Worm (Caenorhabditis elegans) whole organism, L4 larva: ENCODE results near the gene dpf-7.
A peak's percentile ranks its signal among the peaks of the same experiment; 100 is the strongest.

Experiments used
- F26F4.8 ChIP-seq: fragments of 200-800 bp; sonication (Bioruptor generic); conservative IDR thresholded peaks from 2 replicates; pipeline ENCODE4 v1.3.6; 2022; ENCODE audit warnings: missing genetic modification characterization, missing compliant biosample characterization
- F37D6.2 ChIP-seq: sonication (generic microtip); optimal IDR thresholded peaks from 2 replicates; lab custom pipeline; 2016; ENCODE audit warnings: mild to moderate bottlenecking, missing genetic modification characterization, missing compliant biosample characterization
- F44E2.7 ChIP-seq: fragments of 200-800 bp; sonication (Bioruptor generic); IDR thresholded peaks from 2 replicates; pipeline ENCODE4 v2.1.2; 2022; ENCODE audit warnings: missing genetic modification characterization, missing compliant biosample characterization
- R02D3.7 ChIP-seq: fragments of 150-350 bp; sonication (generic microtip); optimal IDR thresholded peaks from 3 replicates; lab custom pipeline; 2014; ENCODE audit warnings: missing biosample characterization, missing genetic modification characterization
- Y5F2A.4 ChIP-seq: fragments of 200-800 bp; sonication (Bioruptor generic); optimal IDR thresholded peaks from 2 replicates; lab custom pipeline; 2018; ENCODE audit warnings: mild to moderate bottlenecking, missing genetic modification characterization, missing compliant biosample characterization
- Y75B8A.6 ChIP-seq: fragments of 200-800 bp; sonication (Bioruptor generic); IDR thresholded peaks from 2 replicates; pipeline ENCODE4 v1.3.6; 2022; ENCODE audit warnings: missing genetic modification reagents, missing genetic modification characterization, missing compliant biosample characterization
- aly-2 ChIP-seq: sonication (generic microtip); optimal IDR thresholded peaks from 2 replicates; lab custom pipeline; 2018; ENCODE audit warnings: missing biosample characterization, missing genetic modification characterization
- attf-4 ChIP-seq: sonication (generic microtip); optimal IDR thresholded peaks from 3 replicates; lab custom pipeline; 2017; ENCODE audit warnings: missing biosample characterization, missing genetic modification characterization
- ceh-28 ChIP-seq: fragments of 150-350 bp; optimal IDR thresholded peaks from 2 replicates; lab custom pipeline; 2014; ENCODE audit warnings: missing biosample characterization, missing genetic modification reagents, missing genetic modification characterization
- ceh-44 ChIP-seq: fragments of 200-800 bp; sonication (Bioruptor generic); IDR thresholded peaks from 2 replicates; pipeline ENCODE4 v1.3.6; 2022; ENCODE audit warnings: missing genetic modification reagents, missing genetic modification characterization, missing compliant biosample characterization
- cey-2 ChIP-seq: sonication (generic microtip); optimal IDR thresholded peaks from 3 replicates; lab custom pipeline; 2017; ENCODE audit warnings: missing genetic modification characterization, mild to moderate bottlenecking, missing compliant biosample characterization, antibody characterized with exemption, borderline replicate concordance; ENCODE audit not compliant: insufficient read depth
- daf-16 ChIP-seq, 3 experiments: sonication (generic microtip); optimal IDR thresholded peaks; 2 replicates each; lab custom pipeline; 2016 to 2017; ENCODE audit warnings: missing genetic modification characterization in 3 of 3, missing genetic modification reagents in 3 of 3, mild to moderate bottlenecking in 2 of 3, missing compliant biosample characterization in 2 of 3, missing biosample characterization in 1 of 3, moderate library complexity in 1 of 3
- dmd-8 ChIP-seq: fragments of 200-800 bp; sonication (Bioruptor generic); IDR thresholded peaks from 2 replicates; pipeline ENCODE4 v1.3.6; 2022; ENCODE audit warnings: missing genetic modification characterization, missing compliant biosample characterization
- dmd-9 ChIP-seq: fragments of 200-800 bp; sonication (Bioruptor generic); IDR thresholded peaks from 2 replicates; pipeline ENCODE4 v1.3.6; 2022; ENCODE audit warnings: missing genetic modification reagents, missing genetic modification characterization, missing compliant biosample characterization
- dpl-1 ChIP-seq: fragments of 150-350 bp; optimal IDR thresholded peaks from 2 replicates; lab custom pipeline; 2014; ENCODE audit warnings: missing biosample characterization, missing genetic modification reagents, missing genetic modification characterization
- duxl-1 ChIP-seq: sonication (generic microtip); optimal IDR thresholded peaks from 2 replicates; lab custom pipeline; 2016; ENCODE audit warnings: mild to moderate bottlenecking, missing genetic modification characterization, moderate library complexity, missing compliant biosample characterization; ENCODE audit not compliant: poor library complexity
- egl-43 ChIP-seq: fragments of 200-800 bp; sonication (Bioruptor generic); IDR thresholded peaks from 2 replicates; pipeline ENCODE4 v1.3.6; 2022; ENCODE audit warnings: missing genetic modification reagents, missing genetic modification characterization, missing compliant biosample characterization
- fkh-10 ChIP-seq: fragments of 150-350 bp; optimal IDR thresholded peaks from 2 replicates; lab custom pipeline; 2014; ENCODE audit warnings: missing biosample characterization, missing genetic modification reagents, missing genetic modification characterization
- fos-1 ChIP-seq: fragments of 150-350 bp; optimal IDR thresholded peaks from 2 replicates; lab custom pipeline; 2014; ENCODE audit warnings: missing biosample characterization, missing genetic modification characterization
- gei-8 ChIP-seq: fragments of 200-800 bp; sonication (Bioruptor generic); optimal IDR thresholded peaks from 2 replicates; lab custom pipeline; 2018; ENCODE audit warnings: mild to moderate bottlenecking, missing genetic modification characterization, missing compliant biosample characterization
- hif-1 ChIP-seq, 2 experiments: sonication (generic microtip); optimal IDR thresholded peaks; 2 replicates each; lab custom pipeline; 2016 to 2017; ENCODE audit warnings: missing compliant biosample characterization in 2 of 2, missing genetic modification characterization in 2 of 2, missing genetic modification reagents in 2 of 2, missing genotype in 2 of 2, mild to moderate bottlenecking in 1 of 2
- lim-7 ChIP-seq: fragments of 200-800 bp; sonication (Bioruptor generic); IDR thresholded peaks from 2 replicates; pipeline ENCODE4 v1.3.6; 2022; ENCODE audit warnings: missing genetic modification characterization, missing compliant biosample characterization
- lin-13 ChIP-seq: fragments of 150-350 bp; optimal IDR thresholded peaks from 2 replicates; lab custom pipeline; 2014; ENCODE audit warnings: missing biosample characterization, missing genetic modification reagents, missing genetic modification characterization
- lin-38 ChIP-seq: fragments of 200-800 bp; sonication (Bioruptor generic); IDR thresholded peaks from 2 replicates; pipeline ENCODE4 v1.3.6; 2022; ENCODE audit warnings: missing genetic modification reagents, missing genetic modification characterization, missing compliant biosample characterization
- lin-39 ChIP-seq: fragments of 150-350 bp; optimal IDR thresholded peaks from 2 replicates; lab custom pipeline; 2014; ENCODE audit warnings: missing biosample characterization, missing genetic modification reagents, missing genetic modification characterization
- madf-5 ChIP-seq, 2 experiments: fragments of 200-800 bp; sonication (Bioruptor generic); IDR thresholded peaks; 2 replicates each; pipeline ENCODE4 v1.3.6; 2022; ENCODE audit warnings: missing compliant biosample characterization in 2 of 2, missing genetic modification characterization in 2 of 2
- madf-9 ChIP-seq: fragments of 200-800 bp; sonication (Bioruptor generic); conservative IDR thresholded peaks from 2 replicates; pipeline ENCODE4 v1.3.6; 2022; ENCODE audit warnings: missing genetic modification reagents, missing genetic modification characterization, missing compliant biosample characterization
- mdl-1 ChIP-seq, 2 experiments: fragments of 150-350 bp in 1 of 2; sonication (generic microtip) in 1 of 2; optimal IDR thresholded peaks; 2 replicates each; lab custom pipeline; 2014 to 2017; ENCODE audit warnings: missing biosample characterization in 2 of 2, missing genetic modification characterization in 2 of 2
- mep-1 ChIP-seq: fragments of 150-350 bp; sonication (generic microtip); optimal IDR thresholded peaks from 3 replicates; lab custom pipeline; 2014; ENCODE audit warnings: missing biosample characterization, missing genetic modification characterization
- mes-2 ChIP-seq: sonication (generic microtip); optimal IDR thresholded peaks from 2 replicates; lab custom pipeline; 2016; ENCODE audit warnings: missing genotype, mild to moderate bottlenecking, missing genetic modification characterization, missing compliant biosample characterization; ENCODE audit not compliant: poor library complexity, severe bottlenecking
- mxl-2 ChIP-seq: fragments of 200-800 bp; sonication (Bioruptor generic); conservative IDR thresholded peaks from 2 replicates; pipeline ENCODE4 v1.3.6; 2022; ENCODE audit warnings: missing genetic modification reagents, missing genetic modification characterization, missing compliant biosample characterization
- nhr-102 ChIP-seq: sonication (generic microtip); optimal IDR thresholded peaks from 2 replicates; lab custom pipeline; 2016; ENCODE audit warnings: mild to moderate bottlenecking, missing genetic modification characterization, moderate library complexity, missing compliant biosample characterization
- nhr-11 ChIP-seq: fragments of 150-350 bp; optimal IDR thresholded peaks from 2 replicates; lab custom pipeline; 2014; ENCODE audit warnings: missing biosample characterization, missing genetic modification characterization
- nhr-111 ChIP-seq: fragments of 200-800 bp; sonication (Bioruptor generic); optimal IDR thresholded peaks from 2 replicates; lab custom pipeline; 2018; ENCODE audit warnings: mild to moderate bottlenecking, missing genetic modification characterization, missing compliant biosample characterization
- nhr-41 ChIP-seq: fragments of 200-800 bp; sonication (Bioruptor generic); IDR thresholded peaks from 2 replicates; pipeline ENCODE4 v1.3.6; 2022; ENCODE audit warnings: missing genetic modification reagents, missing genetic modification characterization, missing compliant biosample characterization
- nhr-42 ChIP-seq: fragments of 200-800 bp; sonication (Bioruptor generic); IDR thresholded peaks from 2 replicates; pipeline ENCODE4 v1.3.6; 2022; ENCODE audit warnings: missing genetic modification characterization, missing compliant biosample characterization
- nhr-48 ChIP-seq: sonication (generic microtip); optimal IDR thresholded peaks from 2 replicates; lab custom pipeline; 2016; ENCODE audit warnings: mild to moderate bottlenecking, missing genetic modification characterization, missing compliant biosample characterization
- nhr-6 ChIP-seq: fragments of 150-350 bp; optimal IDR thresholded peaks from 2 replicates; lab custom pipeline; 2014; ENCODE audit warnings: missing biosample characterization, missing genetic modification characterization
- nhr-76 ChIP-seq: fragments of 150-350 bp; optimal IDR thresholded peaks from 2 replicates; lab custom pipeline; 2014; ENCODE audit warnings: missing biosample characterization, missing genetic modification characterization
- nhr-77 ChIP-seq: fragments of 150-350 bp; optimal IDR thresholded peaks from 2 replicates; lab custom pipeline; 2014; ENCODE audit warnings: missing biosample characterization, missing genetic modification characterization
- pha-4 ChIP-seq, 2 experiments: fragments of 150-350 bp in 1 of 2; fragments of 200-800 bp in 1 of 2; sonication (Bioruptor generic) in 1 of 2; IDR thresholded peaks in 1 of 2; optimal IDR thresholded peaks in 1 of 2; 2 replicates each; pipeline versions ENCODE4 v1.3.6 to Lab custom; 2014 to 2022; ENCODE audit warnings: missing genetic modification characterization in 2 of 2, missing genetic modification reagents in 2 of 2, missing biosample characterization in 1 of 2, missing compliant biosample characterization in 1 of 2
- php-3 ChIP-seq: fragments of 200-800 bp; sonication (Bioruptor generic); IDR thresholded peaks from 2 replicates; pipeline ENCODE4 v1.3.6; 2022; ENCODE audit warnings: missing genetic modification reagents, missing genetic modification characterization, missing compliant biosample characterization
- pqm-1 ChIP-seq: sonication (generic microtip); optimal IDR thresholded peaks from 2 replicates; lab custom pipeline; 2017; ENCODE audit warnings: missing biosample characterization, missing genetic modification characterization
- rbr-2 ChIP-seq: sonication (generic microtip); optimal IDR thresholded peaks from 2 replicates; lab custom pipeline; 2016; ENCODE audit warnings: missing genotype, missing genetic modification characterization, missing compliant biosample characterization
- set-16 ChIP-seq: fragments of 200-800 bp; sonication (Bioruptor generic); IDR thresholded peaks from 2 replicates; pipeline ENCODE4 v1.3.6; 2022; ENCODE audit warnings: missing genetic modification reagents, missing genetic modification characterization, missing compliant biosample characterization
- skn-1 ChIP-seq: fragments of 150-350 bp; optimal IDR thresholded peaks from 2 replicates; lab custom pipeline; 2014; ENCODE audit warnings: missing biosample characterization, missing genetic modification characterization
- snpc-4 ChIP-seq: fragments of 150-350 bp; optimal IDR thresholded peaks from 2 replicates; lab custom pipeline; 2014; ENCODE audit warnings: missing biosample characterization, missing genetic modification characterization
- tag-97 ChIP-seq: fragments of 200-800 bp; sonication (Bioruptor generic); IDR thresholded peaks from 2 replicates; pipeline ENCODE4 v1.3.6; 2022; ENCODE audit warnings: missing genetic modification characterization, missing compliant biosample characterization
- zip-2 ChIP-seq: fragments of 150-350 bp; optimal IDR thresholded peaks from 2 replicates; lab custom pipeline; 2014; ENCODE audit warnings: missing biosample characterization, missing genetic modification characterization
- ztf-11 ChIP-seq: fragments of 150-350 bp; optimal IDR thresholded peaks from 2 replicates; lab custom pipeline; 2014; ENCODE audit warnings: missing biosample characterization, missing genetic modification characterization

dpf-7 gene

DNA sequence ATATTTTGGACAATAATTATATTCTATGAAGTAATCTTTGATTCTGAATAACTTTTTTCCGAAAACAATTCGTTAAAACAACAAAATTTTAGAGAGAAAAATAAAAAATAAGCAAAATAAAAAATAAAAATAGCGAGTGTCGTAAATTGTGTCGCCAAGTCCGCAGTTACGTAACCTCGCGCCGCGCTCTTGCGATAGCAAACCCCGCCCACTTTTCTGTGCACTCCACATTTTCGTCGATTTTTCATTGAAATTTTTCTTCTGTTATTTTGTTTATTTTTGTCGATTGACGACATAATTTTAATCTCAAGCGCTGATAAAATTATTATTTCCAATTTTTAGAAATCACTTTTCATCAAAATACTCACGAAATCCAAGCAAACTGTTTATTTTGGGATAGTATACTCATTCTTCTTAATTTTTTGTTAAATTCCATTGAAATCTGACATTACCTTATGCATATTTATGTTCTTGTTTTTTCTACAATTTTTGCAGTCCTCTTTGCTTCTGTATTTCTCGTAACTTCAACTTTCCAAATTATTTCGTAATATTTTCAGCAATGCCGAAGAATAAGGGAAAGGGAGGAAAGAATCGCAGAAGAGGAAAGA, 8.1 kb upstream of the dpf-7 start, which contains the start of gene eif-1.A (continued):
- TF ChIP-seq nhr-11 (tag; lab: Kevin White, UChicago) (no peak), egl-43 (no peak), lin-38 (peak; percentile 66), tag-97 (no peak), cey-2 (tag; lab: Kevin White, UChicago) (no peak), rbr-2 (peak; percentile 24), nhr-41 (GFP tag; lab: Robert Waterston, UW) (no peak), madf-9 (GFP tag; lab: Robert Waterston, UW) (no peak), lin-13 (GFP tag; lab: Kevin White, UChicago) (no peak), mxl-2 (GFP tag; lab: Robert Waterston, UW) (no peak), dpl-1 (GFP tag; lab: Kevin White, UChicago) (peak; percentile 47), dmd-8 (GFP tag; lab: Robert Waterston, UW) (no peak), ceh-44 (no peak), lin-39 (tag; lab: Kevin White, UChicago) (no peak), fkh-10 (GFP tag; lab: Kevin White, UChicago) (no peak), nhr-48 (tag; lab: Kevin White, UChicago) (no peak), nhr-6 (tag; lab: Kevin White, UChicago) (peak; percentile 45), pqm-1 (tag; lab: Kevin White, UChicago) (no peak), duxl-1 (tag; lab: Kevin White, UChicago) (no peak), mes-2 (tag; lab: Kevin White, UChicago) (peak; percentile 87), mep-1 (tag; lab: Kevin White, UChicago) (peak; percentile 61), ceh-28 (tag; lab: Kevin White, UChicago) (no peak), nhr-111 (GFP tag; lab: Kevin White, UChicago) (no peak), madf-5 (GFP tag; IDR thresholded peaks at IDR 0.05; lab: Robert Waterston, UW) (no peak), hif-1 (tag; optimal IDR thresholded peaks at IDR 0.05; lab: Kevin White, UChicago) (no peak), snpc-4 (tag; lab: Kevin White, UChicago) (no peak), F26F4.8 (GFP tag; lab: Robert Waterston, UW) (no peak), set-16 (no peak), php-3 (GFP tag; lab: Robert Waterston, UW) (no peak), fos-1 (tag; lab: Kevin White, UChicago) (no peak), Y75B8A.6 (GFP tag; lab: Robert Waterston, UW) (no peak), daf-16 (GFP tag; optimal IDR thresholded peaks at IDR 0.05; lab: Kevin White, UChicago) (no peak), daf-16 (tag; optimal IDR thresholded peaks at IDR 0.05; lab: Kevin White, UChicago) (peak; percentile 40), Y5F2A.4 (GFP tag; lab: Kevin White, UChicago) (no peak), attf-4 (no peak), dmd-9 (no peak), skn-1 (tag; lab: Kevin White, UChicago) (no peak), mdl-1 (tag; optimal IDR thresholded peaks at IDR 0.05; lab: Kevin White, UChicago) (no peak)

DNA sequence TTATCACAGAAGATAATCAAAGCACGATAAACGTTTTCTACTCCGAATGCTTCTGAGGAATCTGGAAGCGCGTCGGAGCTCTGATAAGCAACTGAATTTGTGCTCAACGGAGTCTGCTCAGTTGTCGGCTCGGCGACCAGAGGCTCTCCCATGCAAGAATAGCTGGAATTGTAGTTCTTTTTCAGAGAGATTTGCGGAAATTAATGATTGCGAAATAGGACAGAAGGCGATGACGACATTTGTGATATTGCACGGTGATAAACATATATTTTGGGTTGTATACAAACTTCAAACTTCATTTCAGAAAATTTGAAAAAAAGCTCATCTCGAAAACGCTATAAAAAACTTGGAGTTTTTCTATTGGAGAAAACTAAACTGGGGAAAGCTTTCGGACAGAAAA, 7.4 kb upstream of the dpf-7 start, which contains the start of gene H06H21.37:
Gene H06H21.37 (minus strand): TSS at position 162 of the 400 bp plus-strand sequence.
- TF ChIP-seq ztf-11 (tag; lab: Kevin White, UChicago) (no peak), nhr-76 (tag; lab: Kevin White, UChicago) (no peak), nhr-77 (tag; lab: Kevin White, UChicago) (no peak), F44E2.7 (GFP tag; lab: Robert Waterston, UW) (no peak), attf-4 (no peak), R02D3.7 (no peak), daf-16 (GFP tag; optimal IDR thresholded peaks at IDR 0.05; lab: Kevin White, UChicago) (no peak), daf-16 (tag; optimal IDR thresholded peaks at IDR 0.05; lab: Kevin White, UChicago) (no peak), lim-7 (no peak), pha-4 (GFP tag; IDR thresholded peaks at IDR 0.05; lab: Robert Waterston, UW) (no peak), pha-4 (tag; optimal IDR thresholded peaks at IDR 0.05; lab: Kevin White, UChicago) (no peak), aly-2 (tag; lab: Kevin White, UChicago) (no peak), zip-2 (tag; lab: Kevin White, UChicago) (no peak), nhr-102 (tag; lab: Kevin White, UChicago) (no peak), F37D6.2 (tag; lab: Kevin White, UChicago) (no peak), nhr-42 (no peak), gei-8 (GFP tag; lab: Kevin White, UChicago) (no peak)
